Fruit fly (Drosophila melanogaster) whole organism, adult: Measurements from ENCODE around the gene Sptr.

Experiments
- CG11617 ChIP-seq: fragments of 200-800 bp; sonication (Bioruptor generic); optimal IDR thresholded peaks from 2 replicates; lab custom pipeline; 2017; ENCODE audit warnings: mild to moderate bottlenecking, missing biosample characterization, missing genetic modification reagents, missing genetic modification characterization
- CG12768 ChIP-seq: fragments of 200-800 bp; sonication (Bioruptor generic); optimal IDR thresholded peaks from 2 replicates; lab custom pipeline; 2017; ENCODE audit warnings: missing biosample characterization, missing genetic modification characterization, mild to moderate bottlenecking, moderate library complexity, missing genetic modification reagents
- CG14711 ChIP-seq: fragments of 200-800 bp; sonication (Bioruptor generic); optimal IDR thresholded peaks from 2 replicates; lab custom pipeline; 2018; ENCODE audit warnings: missing biosample characterization, mild to moderate bottlenecking, missing genetic modification characterization, moderate library complexity
- CG1620 ChIP-seq: fragments of 200-800 bp; sonication (Bioruptor generic); optimal IDR thresholded peaks from 2 replicates; lab custom pipeline; 2016; ENCODE audit warnings: missing biosample characterization, missing genetic modification characterization
- CG33017 ChIP-seq: fragments of 200-800 bp; sonication (Bioruptor generic); optimal IDR thresholded peaks from 2 replicates; lab custom pipeline; 2018; ENCODE audit warnings: missing biosample characterization, mild to moderate bottlenecking, missing genetic modification characterization, moderate library complexity
- CG5204 ChIP-seq: fragments of 200-800 bp; sonication (Bioruptor generic); optimal IDR thresholded peaks from 2 replicates; lab custom pipeline; 2016; ENCODE audit warnings: missing biosample characterization, missing genetic modification characterization
- CG7045 ChIP-seq: fragments of 200-800 bp; sonication (Bioruptor generic); optimal IDR thresholded peaks from 2 replicates; lab custom pipeline; 2017; ENCODE audit warnings: missing biosample characterization, mild to moderate bottlenecking, missing genetic modification characterization
- CG7101 ChIP-seq: fragments of 200-800 bp; sonication (Bioruptor generic); optimal IDR thresholded peaks from 2 replicates; lab custom pipeline; 2018; ENCODE audit warnings: missing biosample characterization, mild to moderate bottlenecking, missing genetic modification characterization, moderate library complexity
- Clk ChIP-seq: fragments of 200-800 bp; sonication (Bioruptor generic); optimal IDR thresholded peaks from 2 replicates; lab custom pipeline; 2017; ENCODE audit warnings: missing biosample characterization, missing genetic modification characterization
- Crg-1 ChIP-seq: fragments of 200-800 bp; sonication (Bioruptor generic); optimal IDR thresholded peaks from 2 replicates; lab custom pipeline; 2016; ENCODE audit warnings: missing biosample characterization, missing genetic modification characterization
- Hr96 ChIP-seq: fragments of 200-800 bp; sonication (Bioruptor generic); optimal IDR thresholded peaks from 2 replicates; lab custom pipeline; 2016; ENCODE audit warnings: missing biosample characterization, missing genetic modification characterization
- Mnt ChIP-seq: fragments of 200-800 bp; sonication (Bioruptor generic); optimal IDR thresholded peaks from 2 replicates; lab custom pipeline; 2016; ENCODE audit warnings: missing biosample characterization, mild to moderate bottlenecking, missing genetic modification characterization
- bab1 ChIP-seq: fragments of 200-800 bp; sonication (Bioruptor generic); optimal IDR thresholded peaks from 3 replicates; lab custom pipeline; 2019; ENCODE audit warnings: missing biosample characterization, mild to moderate bottlenecking, missing genetic modification characterization, moderate library complexity
- cic ChIP-seq: fragments of 200-800 bp; sonication (Bioruptor generic); optimal IDR thresholded peaks from 2 replicates; lab custom pipeline; 2017; ENCODE audit warnings: missing biosample characterization, mild to moderate bottlenecking, missing genetic modification characterization, moderate library complexity
- cnc ChIP-seq, 2 experiments: fragments of >200 bp; optimal IDR thresholded peaks; 2 replicates each; lab custom pipeline; 2017
- kay ChIP-seq: fragments of 200-800 bp; sonication (Bioruptor generic); peaks from one replicate; lab custom pipeline; 2016; ENCODE audit warnings: missing biosample characterization, missing genetic modification characterization, borderline replicate concordance
- ovo ChIP-seq: fragments of 200-800 bp; sonication (Bioruptor generic); optimal IDR thresholded peaks from 2 replicates; lab custom pipeline; 2016; ENCODE audit warnings: missing biosample characterization, missing genetic modification characterization
- pad ChIP-seq: fragments of 200-800 bp; sonication (Bioruptor generic); optimal IDR thresholded peaks from 3 replicates; lab custom pipeline; 2017; ENCODE audit warnings: missing biosample characterization, missing genetic modification characterization, mild to moderate bottlenecking, moderate library complexity, missing genetic modification reagents
- tj ChIP-seq: fragments of 200-800 bp; sonication (Bioruptor generic); optimal IDR thresholded peaks from 3 replicates; lab custom pipeline; 2017; ENCODE audit warnings: missing biosample characterization, mild to moderate bottlenecking, missing genetic modification characterization, moderate library complexity
- toe ChIP-seq: fragments of 200-800 bp; sonication (Bioruptor generic); optimal IDR thresholded peaks from 2 replicates; lab custom pipeline; 2016; ENCODE audit warnings: missing biosample characterization, missing genetic modification characterization

Gene Sptr

dm6 chrX:8464378-8465036, at the start of gene Sptr:
Gene Sptr, minus strand, starts transcription at chrX:8464438.
- TF ChIP-seq Mnt (GFP tag; lab: Kevin White, UChicago) (peak; percentile 92), bab1 (GFP tag; lab: Kevin White, UChicago) (peak; percentile 100), pad (GFP tag; lab: Kevin White, UChicago) (peak; percentile 92), CG11617 (GFP tag; lab: Kevin White, UChicago) (peak; percentile 100), cnc (optimal IDR thresholded peaks at IDR 0.05; lab: Kevin White, UChicago) (no peak), CG7045 (GFP tag; lab: Kevin White, UChicago) (peak; percentile 91), Hr96 (GFP tag; lab: Kevin White, UChicago) (peak; percentile 96), Clk (GFP tag; lab: Kevin White, UChicago) (peak; percentile 72), CG33017 (tag; lab: Kevin White, UChicago) (peak; percentile 94), CG1620 (peak; percentile 100), CG5204 (GFP tag; lab: Kevin White, UChicago) (peak; percentile 87), Crg-1 (GFP tag; lab: Kevin White, UChicago) (peak; percentile 99), CG14711 (tag; lab: Kevin White, UChicago) (peak; percentile 97), CG12768 (GFP tag; lab: Kevin White, UChicago) (peak; percentile 92), kay (peak; percentile 97), ovo (peak; percentile 99), toe (GFP tag; lab: Kevin White, UChicago) (peak; percentile 90), CG7101 (peak; percentile 99), tj (GFP tag; lab: Kevin White, UChicago) (peak; percentile 92), cic (peak; percentile 82)

dm6 chrX:8512251-8512650, 48.0 kb upstream of the Sptr start:
- TF ChIP-seq cic (no peak), CG12768 (GFP tag; lab: Kevin White, UChicago) (no peak), bab1 (GFP tag; lab: Kevin White, UChicago) (no peak), CG11617 (GFP tag; lab: Kevin White, UChicago) (no peak), ovo (no peak), cnc (optimal IDR thresholded peaks at IDR 0.05; lab: Kevin White, UChicago) (no peak), toe (GFP tag; lab: Kevin White, UChicago) (no peak), CG7101 (no peak), CG14711 (tag; lab: Kevin White, UChicago) (no peak), kay (no peak), CG5204 (GFP tag; lab: Kevin White, UChicago) (no peak), Clk (GFP tag; lab: Kevin White, UChicago) (no peak), Hr96 (GFP tag; lab: Kevin White, UChicago) (no peak), CG33017 (tag; lab: Kevin White, UChicago) (no peak), Crg-1 (GFP tag; lab: Kevin White, UChicago) (no peak), CG1620 (no peak), tj (GFP tag; lab: Kevin White, UChicago) (no peak), Mnt (GFP tag; lab: Kevin White, UChicago) (no peak)

- no peak for TF ChIP-seq kay
- no peak for TF ChIP-seq toe (GFP tag; lab: Kevin White, UChicago)
- TF ChIP-seq CG11617 (GFP tag; lab: Kevin White, UChicago), result no peak
- TF ChIP-seq CG33017 (tag; lab: Kevin White, UChicago), result no peak
- peak; percentile 49 for TF ChIP-seq CG7101
- TF ChIP-seq CG7045 (GFP tag; lab: Kevin White, UChicago), result peak; percentile 23
- no peak for TF ChIP-seq CG14711 (tag; lab: Kevin White, UChicago)
- TF ChIP-seq pad (GFP tag; lab: Kevin White, UChicago), result no peak
Observed at dm6 chrX:8510731-8511130, 46.5 kb upstream of the Sptr start.

- TF ChIP-seq pad (GFP tag; lab: Kevin White, UChicago) (no peak), CG7101 (no peak), kay (no peak), Hr96 (GFP tag; lab: Kevin White, UChicago) (no peak), Crg-1 (GFP tag; lab: Kevin White, UChicago) (no peak), toe (GFP tag; lab: Kevin White, UChicago) (no peak), ovo (no peak), cnc (optimal IDR thresholded peaks at IDR 0.05; lab: Kevin White, UChicago) (no peak), CG7045 (GFP tag; lab: Kevin White, UChicago) (no peak), Clk (GFP tag; lab: Kevin White, UChicago) (no peak), CG14711 (tag; lab: Kevin White, UChicago) (no peak)
Observed at dm6 chrX:8505023-8505604, 40.9 kb upstream of the Sptr start.

- TF ChIP-seq ovo (no peak), bab1 (GFP tag; lab: Kevin White, UChicago) (no peak), cic (peak; percentile 38)
Observed at dm6 chrX:8502053-8502452, 37.8 kb upstream of the Sptr start.

dm6 chrX:8501374-8501773, 37.1 kb upstream of the Sptr start:
- no peak for TF ChIP-seq CG14711 (tag; lab: Kevin White, UChicago)
- no peak for TF ChIP-seq CG7045 (GFP tag; lab: Kevin White, UChicago)
- no peak for TF ChIP-seq bab1 (GFP tag; lab: Kevin White, UChicago)
- TF ChIP-seq CG1620, result no peak
- TF ChIP-seq kay, result no peak
- no peak for TF ChIP-seq Mnt (GFP tag; lab: Kevin White, UChicago)
- no peak for TF ChIP-seq Crg-1 (GFP tag; lab: Kevin White, UChicago)
- TF ChIP-seq CG5204 (GFP tag; lab: Kevin White, UChicago), result no peak
- TF ChIP-seq CG33017 (tag; lab: Kevin White, UChicago), result no peak
- no peak for TF ChIP-seq ovo
- no peak for TF ChIP-seq tj (GFP tag; lab: Kevin White, UChicago)
